Worm (Caenorhabditis elegans): ENCODE data around the gene tmem-132.
A peak's percentile ranks its signal among the peaks of the same experiment; 100 is the strongest.

The tmem-132 gene

ce11 chrIII:2760726-2761125, 44.3 kb upstream of the tmem-132 start, which contains the start of gene pho-9 (continued):
- no peak for TF ChIP-seq aptf-3 (GFP tag; IDR thresholded peaks at IDR 0.05)
- TF ChIP-seq D2030.7 (GFP tag; IDR thresholded peaks at IDR 0.05): no peak
- TF ChIP-seq him-1 (tag; optimal IDR thresholded peaks at IDR 0.05): no peak
- TF ChIP-seq nhr-120 (GFP tag; IDR thresholded peaks at IDR 0.05): no peak
- TF ChIP-seq K12H6.12 (tag; optimal IDR thresholded peaks at IDR 0.05): no peak
- TF ChIP-seq pha-4 (tag; optimal IDR thresholded peaks at IDR 0.05): no peak
- TF ChIP-seq nhr-90 (tag; optimal IDR thresholded peaks at IDR 0.05): no peak
- no peak for TF ChIP-seq egl-18 (GFP tag; IDR thresholded peaks at IDR 0.05)
- no peak for TF ChIP-seq dpl-1 (GFP tag; optimal IDR thresholded peaks at IDR 0.05)
- TF ChIP-seq mcd-1 (GFP tag; IDR thresholded peaks at IDR 0.05): 0 out of 2 replicates have a peak, but pooled peaks have one; percentile 28
- TF ChIP-seq dox-1 (GFP tag; IDR thresholded peaks at IDR 0.05): peak; percentile 66
- no peak for TF ChIP-seq efl-1 (GFP tag; optimal IDR thresholded peaks at IDR 0.05)
- no peak for TF ChIP-seq nhr-179 (tag; optimal IDR thresholded peaks at IDR 0.05)
- no peak for TF ChIP-seq atf-7 (tag; optimal IDR thresholded peaks at IDR 0.05)
- peak; percentile 44; the same call in 1 of the 2 replicates for TF ChIP-seq egl-44 (GFP tag; IDR thresholded peaks at IDR 0.05)
- no peak for TF ChIP-seq T07F8.4 (tag; optimal IDR thresholded peaks at IDR 0.05)
- TF ChIP-seq ccch-3 (GFP tag; optimal IDR thresholded peaks at IDR 0.05): no peak
- no peak for TF ChIP-seq hmg-20 (GFP tag; IDR thresholded peaks at IDR 0.05)
- 0 out of 2 replicates have a peak, but pooled peaks have one; percentile 44 for TF ChIP-seq B0336.3 (GFP tag; IDR thresholded peaks at IDR 0.05)
- TF ChIP-seq ceh-58 (GFP tag; IDR thresholded peaks at IDR 0.05): no peak
- no peak for TF ChIP-seq mxl-1 (tag; optimal IDR thresholded peaks at IDR 0.05)
- TF ChIP-seq ets-4 (GFP tag; optimal IDR thresholded peaks at IDR 0.05): peak; percentile 70
- no peak for TF ChIP-seq ztf-6 (GFP tag; IDR thresholded peaks at IDR 0.05)
- TF ChIP-seq tlf-1 (GFP tag; optimal IDR thresholded peaks at IDR 0.05): no peak
- no peak for TF ChIP-seq mel-28 (tag; optimal IDR thresholded peaks at IDR 0.05; ENCODE audit: borderline replicate concordance)

- TF ChIP-seq nhr-80 (tag; optimal IDR thresholded peaks at IDR 0.05) (peak; percentile 52), ccch-3 (GFP tag; optimal IDR thresholded peaks at IDR 0.05) (no peak), cebp-1 (GFP tag; IDR thresholded peaks at IDR 0.05) (0 out of 2 replicates have a peak, but pooled peaks have one; percentile 30), cebp-1 (tag; optimal IDR thresholded peaks at IDR 0.05) (peak; percentile 48)
Measured at ce11 chrIII:2759308-2759707, 42.9 kb upstream of the tmem-132 start.

DNA sequence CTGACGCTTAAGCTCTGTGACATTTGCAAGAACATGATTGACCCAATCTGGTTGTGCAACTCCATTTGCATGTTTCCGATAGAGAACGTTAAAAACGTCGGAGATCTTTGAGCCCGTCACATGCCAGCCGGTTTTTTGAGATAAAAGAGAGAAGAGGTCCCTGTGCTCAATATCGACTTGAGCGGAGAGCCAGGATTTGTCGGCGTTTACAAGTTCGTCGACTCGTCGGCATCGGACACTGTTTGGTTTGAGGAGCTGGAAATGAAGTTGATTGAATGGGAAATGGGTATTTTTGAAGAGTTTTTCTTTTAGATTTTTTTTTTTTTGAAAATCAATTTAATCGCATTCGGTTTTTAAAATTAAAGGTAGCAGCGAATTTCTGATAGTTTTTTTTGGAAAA, 41.7 kb upstream of the tmem-132 start:
- TF ChIP-seq lin-26 (GFP tag; IDR thresholded peaks at IDR 0.05) (0 out of 2 replicates have a peak, but pooled peaks have one; percentile 29), hlh-12 (tag; optimal IDR thresholded peaks at IDR 0.05) (no peak), hmg-1.2 (GFP tag; IDR thresholded peaks at IDR 0.05) (no peak)

DNA sequence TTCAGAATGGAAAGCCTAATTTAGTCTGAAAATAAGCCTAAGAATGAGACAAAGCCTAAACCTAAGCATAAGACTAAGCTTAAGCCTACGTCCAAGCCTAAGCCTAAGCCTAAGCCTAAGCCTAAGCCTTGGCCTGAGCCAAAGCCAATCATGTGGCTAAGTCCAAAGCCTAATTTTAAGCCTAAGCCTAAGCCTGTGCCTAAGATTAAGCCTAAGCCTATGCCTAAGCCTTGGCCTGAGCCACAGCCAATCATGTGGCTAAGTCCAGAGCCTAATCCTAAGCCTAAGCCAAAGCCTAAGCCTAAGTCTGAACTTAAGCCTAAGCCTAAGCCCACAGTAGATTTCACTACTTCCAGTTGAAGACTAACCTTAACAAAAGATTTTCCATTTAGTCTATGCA, 41.1 kb upstream of the tmem-132 start:
- TF ChIP-seq die-1 (tag; optimal IDR thresholded peaks at IDR 0.05) (no peak), ztf-18 (tag; optimal IDR thresholded peaks at IDR 0.05) (no peak), let-607 (tag; optimal IDR thresholded peaks at IDR 0.05) (no peak), tbp1 (GFP tag; optimal IDR thresholded peaks at IDR 0.05) (no peak), attf-5 (GFP tag; optimal IDR thresholded peaks at IDR 0.05) (no peak), hrde-1 (tag; optimal IDR thresholded peaks at IDR 0.05; ENCODE audit: borderline replicate concordance) (no peak), F23B12.7 (tag; optimal IDR thresholded peaks at IDR 0.05; ENCODE audit: insufficient read depth) (no peak), lin-26 (GFP tag; IDR thresholded peaks at IDR 0.05) (no peak), C17E4.6 (GFP tag; IDR thresholded peaks at IDR 0.05) (no peak), ceh-40 (GFP tag; IDR thresholded peaks at IDR 0.05) (no peak), madf-8 (GFP tag; conservative IDR thresholded peaks at IDR 0.05) (no peak), lir-1 (GFP tag; conservative IDR thresholded peaks at IDR 0.05) (no peak), madf-3 (GFP tag; IDR thresholded peaks at IDR 0.05) (no peak), F37B4.10 (GFP tag; IDR thresholded peaks at IDR 0.05) (no peak), B0261.1 (tag; optimal IDR thresholded peaks at IDR 0.05) (no peak), K11D2.4 (GFP tag; IDR thresholded peaks at IDR 0.05) (no peak), C06A6.2 (GFP tag; conservative IDR thresholded peaks at IDR 0.05) (no peak)
